Worm (Caenorhabditis elegans): Measurements from ENCODE around the gene dmd-7.

DNA sequence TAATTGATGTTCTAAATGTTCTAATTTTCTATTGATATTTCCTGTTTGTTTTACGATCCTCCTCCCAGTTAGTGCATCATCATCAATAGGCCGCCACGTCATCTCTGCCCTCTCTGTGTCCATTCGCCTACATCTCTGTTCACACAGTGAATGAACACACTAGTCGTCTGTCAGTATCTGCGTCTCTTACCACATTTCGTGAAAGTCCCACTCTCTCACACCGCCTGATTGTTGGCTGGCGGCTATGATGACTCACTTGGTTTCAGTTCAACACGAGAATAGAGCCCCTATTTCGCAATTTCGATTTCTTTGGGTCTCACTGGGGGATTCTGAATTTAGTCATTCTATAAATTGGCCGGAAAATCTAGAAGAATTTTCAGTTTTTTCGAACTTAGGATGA lies 32.9 kb upstream of the dmd-7 start:
- TF ChIP-seq nhr-237 (tag; optimal IDR thresholded peaks at IDR 0.05) (no peak), lim-7 (GFP tag; IDR thresholded peaks at IDR 0.05) (no peak), T20F7.1 (GFP tag; optimal IDR thresholded peaks at IDR 0.05) (no peak), pqm-1 (tag; optimal IDR thresholded peaks at IDR 0.05) (no peak), egl-27 (tag; optimal IDR thresholded peaks at IDR 0.05) (no peak)
